Worm (Caenorhabditis elegans) whole organism, young adult: Measurements from ENCODE around the gene fbxa-81.

Source experiments
- F33H1.4 ChIP-seq: fragments of 200-800 bp; sonication (Bioruptor generic); IDR thresholded peaks from 2 replicates; pipeline ENCODE4 v1.3.6; 2022; ENCODE audit warnings: missing genetic modification reagents, missing genetic modification characterization, missing compliant biosample characterization
- Y56A3A.18 ChIP-seq: fragments of 200-800 bp; sonication (Bioruptor generic); IDR thresholded peaks from 2 replicates; pipeline ENCODE4 v1.3.6; 2022; ENCODE audit warnings: missing genetic modification reagents, missing genetic modification characterization, missing compliant biosample characterization
- aptf-2 ChIP-seq: fragments of 200-800 bp; sonication (Bioruptor generic); conservative IDR thresholded peaks from 2 replicates; pipeline ENCODE4 v1.3.6; 2022; ENCODE audit warnings: missing genetic modification reagents, missing genetic modification characterization, missing compliant biosample characterization
- dpff-1 ChIP-seq: sonication (generic microtip); optimal IDR thresholded peaks from 2 replicates; lab custom pipeline; 2017; ENCODE audit warnings: mild to moderate bottlenecking, missing genetic modification characterization, missing compliant biosample characterization
- madf-6 ChIP-seq: fragments of 200-800 bp; sonication (Bioruptor generic); IDR thresholded peaks from 2 replicates; pipeline ENCODE4 v1.3.6; 2022; ENCODE audit warnings: missing genetic modification reagents, missing genetic modification characterization, missing compliant biosample characterization
- madf-8 ChIP-seq: fragments of 200-800 bp; sonication (Bioruptor generic); conservative IDR thresholded peaks from 2 replicates; pipeline ENCODE4 v1.3.6; 2022; ENCODE audit warnings: missing genetic modification reagents, missing genetic modification characterization, missing compliant biosample characterization
- xnd-1 ChIP-seq: sonication (generic microtip); optimal IDR thresholded peaks from 2 replicates; lab custom pipeline; 2016; ENCODE audit warnings: missing genotype, missing genetic modification reagents, missing genetic modification characterization, missing compliant biosample characterization

DNA sequence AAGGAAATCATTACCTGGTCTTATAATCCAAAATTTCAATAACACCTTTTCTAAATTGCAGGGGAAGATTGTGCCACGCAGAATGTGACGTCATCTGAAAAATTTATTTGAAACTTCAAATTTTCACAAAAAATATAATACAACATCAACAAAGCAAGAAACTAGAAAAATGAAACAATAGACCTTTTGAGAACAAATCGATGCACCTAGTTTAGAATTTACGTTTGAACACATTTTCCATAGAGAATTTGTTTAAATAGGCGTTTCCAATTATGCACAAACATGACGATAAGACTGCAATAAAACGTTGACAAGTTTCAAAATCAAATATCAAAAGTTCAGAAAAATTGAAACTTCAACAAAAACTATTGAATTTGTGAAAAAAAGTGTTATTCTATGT, 29.1 kb downstream of the fbxa-81 start, which contains the start of gene fbxa-141:
- TF ChIP-seq Y56A3A.18 (GFP tag; lab: Robert Waterston, UW): no peak
- TF ChIP-seq aptf-2 (GFP tag; lab: Robert Waterston, UW): no peak
- TF ChIP-seq F33H1.4 (GFP tag; lab: Robert Waterston, UW): no peak
- no peak for TF ChIP-seq xnd-1 (tag; lab: Kevin White, UChicago)
- no peak for TF ChIP-seq madf-8 (GFP tag; lab: Robert Waterston, UW)
- no peak for TF ChIP-seq madf-6 (GFP tag; lab: Robert Waterston, UW)
- no peak for TF ChIP-seq dpff-1
